Worm (Caenorhabditis elegans) whole organism, young adult: ENCODE results near the gene C16D2.1.

Source experiments
- B0035.1 ChIP-seq: sonication (generic microtip); optimal IDR thresholded peaks from 2 replicates; lab custom pipeline; 2016; ENCODE audit warnings: missing genetic modification characterization, mild to moderate bottlenecking, missing compliant biosample characterization, missing genotype, missing genetic modification reagents
- C06A6.2 ChIP-seq: fragments of 200-800 bp; sonication (Bioruptor generic); conservative IDR thresholded peaks from 2 replicates; pipeline ENCODE4 v1.3.6; 2022; ENCODE audit warnings: missing genetic modification characterization, missing compliant biosample characterization
- Y53G8AR.9 ChIP-seq: fragments of 200-800 bp; sonication (Bioruptor generic); conservative IDR thresholded peaks from 2 replicates; pipeline ENCODE4 v1.3.6; 2022; ENCODE audit warnings: missing genetic modification reagents, missing genetic modification characterization, missing compliant biosample characterization
- Y67H2A.10 ChIP-seq: fragments of 200-800 bp; sonication (Bioruptor generic); conservative IDR thresholded peaks from 2 replicates; pipeline ENCODE4 v1.3.6; 2022; ENCODE audit warnings: missing genetic modification reagents, missing genetic modification characterization, missing compliant biosample characterization
- aptf-2 ChIP-seq: fragments of 200-800 bp; sonication (Bioruptor generic); conservative IDR thresholded peaks from 2 replicates; pipeline ENCODE4 v1.3.6; 2022; ENCODE audit warnings: missing genetic modification reagents, missing genetic modification characterization, missing compliant biosample characterization
- attf-3 ChIP-seq: fragments of 200-800 bp; sonication (Bioruptor generic); conservative IDR thresholded peaks from 2 replicates; pipeline ENCODE4 v1.3.6; 2022; ENCODE audit warnings: missing genetic modification reagents, missing genetic modification characterization, missing compliant biosample characterization
- chd-7 ChIP-seq: sonication (generic microtip); optimal IDR thresholded peaks from 2 replicates; lab custom pipeline; 2016; ENCODE audit warnings: mild to moderate bottlenecking, missing genetic modification characterization, moderate library complexity, missing compliant biosample characterization
- egl-44 ChIP-seq: fragments of 200-800 bp; sonication (Bioruptor generic); IDR thresholded peaks from 2 replicates; pipeline ENCODE4 v1.3.6; 2022; ENCODE audit warnings: missing genetic modification reagents, missing genetic modification characterization, missing compliant biosample characterization
- ets-4 ChIP-seq: fragments of 200-800 bp; sonication (Bioruptor generic); optimal IDR thresholded peaks from 2 replicates; lab custom pipeline; 2018; ENCODE audit warnings: mild to moderate bottlenecking, missing genetic modification characterization, missing compliant biosample characterization
- gei-17 ChIP-seq: fragments of 200-800 bp; sonication (Bioruptor generic); optimal IDR thresholded peaks from 2 replicates; lab custom pipeline; 2018; ENCODE audit warnings: mild to moderate bottlenecking, missing genetic modification characterization, missing compliant biosample characterization
- him-1 ChIP-seq: sonication (generic microtip); optimal IDR thresholded peaks from 2 replicates; lab custom pipeline; 2016; ENCODE audit warnings: missing genotype, missing genetic modification reagents, missing genetic modification characterization, missing compliant biosample characterization
- hlh-12 ChIP-seq: sonication (generic microtip); optimal IDR thresholded peaks from 2 replicates; lab custom pipeline; 2016; ENCODE audit warnings: missing genetic modification characterization, missing compliant biosample characterization
- hrde-1 ChIP-seq: sonication (generic microtip); optimal IDR thresholded peaks from 2 replicates; lab custom pipeline; 2016; ENCODE audit warnings: missing genetic modification characterization, mild to moderate bottlenecking, missing compliant biosample characterization, moderate library complexity, missing genotype, missing genetic modification reagents, borderline replicate concordance
- hsf-1 ChIP-seq: fragments of 200-800 bp; sonication (Bioruptor generic); IDR thresholded peaks from 2 replicates; pipeline ENCODE4 v1.3.6; 2022; ENCODE audit warnings: missing genetic modification reagents, missing genetic modification characterization, missing compliant biosample characterization
- let-607 ChIP-seq, 2 experiments: fragments of 200-800 bp in 1 of 2; sonication (Bioruptor generic) in 1 of 2; sonication (generic microtip) in 1 of 2; optimal IDR thresholded peaks; 2 replicates each; lab custom pipeline; 2016 to 2018; ENCODE audit warnings: mild to moderate bottlenecking in 2 of 2, missing compliant biosample characterization in 2 of 2, missing genetic modification characterization in 2 of 2, moderate library complexity in 2 of 2, missing genotype in 1 of 2
- lin-54 ChIP-seq: fragments of 200-800 bp; sonication (Bioruptor generic); optimal IDR thresholded peaks from 2 replicates; lab custom pipeline; 2018; ENCODE audit warnings: mild to moderate bottlenecking, missing genetic modification characterization, missing compliant biosample characterization
- nfya-1 ChIP-seq: sonication (generic microtip); optimal IDR thresholded peaks from 2 replicates; lab custom pipeline; 2017; ENCODE audit warnings: antibody characterized with exemption, missing compliant biosample characterization, missing genetic modification characterization, borderline replicate concordance; ENCODE audit not compliant: insufficient read depth
- nhr-27 ChIP-seq: fragments of 200-800 bp; sonication (Bioruptor generic); optimal IDR thresholded peaks from 2 replicates; lab custom pipeline; 2018; ENCODE audit warnings: mild to moderate bottlenecking, missing genetic modification characterization, moderate library complexity, missing compliant biosample characterization
- nhr-80 ChIP-seq: sonication (generic microtip); optimal IDR thresholded peaks from 2 replicates; lab custom pipeline; 2016; ENCODE audit warnings: missing genetic modification characterization, missing compliant biosample characterization
- pbrm-1 ChIP-seq: fragments of 200-800 bp; sonication (Bioruptor generic); IDR thresholded peaks from 2 replicates; pipeline ENCODE4 v1.3.6; 2022; ENCODE audit warnings: missing genetic modification reagents, missing genetic modification characterization, missing compliant biosample characterization
- rcor-1 ChIP-seq: fragments of 200-800 bp; sonication (Bioruptor generic); IDR thresholded peaks from 2 replicates; pipeline ENCODE4 v1.3.6; 2022; ENCODE audit warnings: missing genetic modification reagents, missing genetic modification characterization, missing compliant biosample characterization
- repo-1 ChIP-seq: sonication (generic microtip); optimal IDR thresholded peaks from 2 replicates; lab custom pipeline; 2017; ENCODE audit warnings: mild to moderate bottlenecking, missing genetic modification characterization, missing compliant biosample characterization
- sea-2 ChIP-seq: fragments of 200-800 bp; sonication (Bioruptor generic); IDR thresholded peaks from 2 replicates; pipeline ENCODE4 v1.3.6; 2022; ENCODE audit warnings: missing genetic modification characterization, missing compliant biosample characterization
- snpc-1.1 ChIP-seq: sonication (generic microtip); optimal IDR thresholded peaks from 2 replicates; lab custom pipeline; 2017; ENCODE audit warnings: missing genetic modification characterization, mild to moderate bottlenecking, missing compliant biosample characterization, antibody characterized with exemption, moderate library complexity, missing genotype, missing genetic modification reagents; ENCODE audit not compliant: insufficient read depth
- sptf-2 ChIP-seq: fragments of 200-800 bp; sonication (Bioruptor generic); optimal IDR thresholded peaks from 2 replicates; lab custom pipeline; 2018; ENCODE audit warnings: mild to moderate bottlenecking, missing genetic modification characterization, missing compliant biosample characterization
- tlf-1 ChIP-seq: fragments of 200-800 bp; sonication (Bioruptor generic); optimal IDR thresholded peaks from 2 replicates; lab custom pipeline; 2018; ENCODE audit warnings: mild to moderate bottlenecking, missing genetic modification characterization, missing compliant biosample characterization
- zfh-2 ChIP-seq: fragments of 200-800 bp; sonication (Bioruptor generic); conservative IDR thresholded peaks from 2 replicates; pipeline ENCODE4 v1.3.6; 2022; ENCODE audit warnings: missing genetic modification reagents, missing genetic modification characterization, missing compliant biosample characterization
- zim-3 ChIP-seq: sonication (generic microtip); optimal IDR thresholded peaks from 2 replicates; lab custom pipeline; 2017; ENCODE audit warnings: mild to moderate bottlenecking, missing genetic modification characterization, moderate library complexity, missing compliant biosample characterization
- ztf-26 ChIP-seq: sonication (generic microtip); optimal IDR thresholded peaks from 2 replicates; lab custom pipeline; 2017; ENCODE audit warnings: missing genetic modification characterization, missing compliant biosample characterization

Gene C16D2.1

DNA sequence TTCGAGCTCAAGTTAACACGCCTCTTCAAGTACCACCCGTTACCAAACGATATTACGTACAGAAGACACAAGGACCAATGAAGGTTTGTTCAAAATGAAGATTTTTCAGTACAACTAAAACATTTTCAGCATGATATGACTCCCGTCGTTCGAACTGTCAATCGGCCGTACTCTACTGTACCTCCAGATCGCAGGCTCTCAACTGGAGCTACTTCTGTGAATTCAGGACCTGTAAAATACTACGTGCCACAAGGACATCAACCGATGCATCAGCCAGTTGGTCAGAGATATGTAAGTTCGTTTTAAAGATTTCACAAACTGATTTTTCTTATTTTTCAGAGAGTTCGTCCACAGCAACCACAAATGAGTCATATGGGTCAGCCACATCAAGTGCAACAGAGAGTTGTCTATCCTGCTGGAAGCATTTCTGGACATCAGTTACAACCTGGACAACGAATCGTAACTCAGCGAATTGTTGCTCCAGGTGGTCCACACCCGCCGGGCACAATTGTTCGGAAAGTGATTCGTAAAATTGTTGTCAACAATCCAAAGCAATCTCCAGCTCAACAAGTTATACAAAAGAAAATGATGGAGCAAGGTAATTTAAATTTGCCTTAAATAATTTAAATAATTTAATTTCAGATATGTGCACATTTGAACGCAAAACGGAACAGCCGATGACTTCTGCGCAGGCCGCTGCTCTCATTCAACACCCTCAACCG is 40.2 kb downstream of the C16D2.1 start:
- TF ChIP-seq repo-1 (tag; lab: Kevin White, UChicago) = no peak
- TF ChIP-seq sea-2 = no peak
- TF ChIP-seq ztf-26 (tag; lab: Kevin White, UChicago) = no peak
- no peak for TF ChIP-seq nhr-80 (tag; lab: Kevin White, UChicago)
- TF ChIP-seq sptf-2 = no peak
- TF ChIP-seq B0035.1 (tag; lab: Kevin White, UChicago) = no peak
- TF ChIP-seq snpc-1.1 (tag; lab: Kevin White, UChicago) = no peak
- TF ChIP-seq chd-7 (tag; lab: Kevin White, UChicago) = no peak
- TF ChIP-seq zim-3 (tag; lab: Kevin White, UChicago) = no peak
- no peak for TF ChIP-seq nhr-27 (tag; lab: Kevin White, UChicago)
- TF ChIP-seq zfh-2 (GFP tag; lab: Robert Waterston, UW) = no peak
- TF ChIP-seq let-607 (tag; optimal IDR thresholded peaks at IDR 0.05; lab: Kevin White, UChicago) = no peak

DNA sequence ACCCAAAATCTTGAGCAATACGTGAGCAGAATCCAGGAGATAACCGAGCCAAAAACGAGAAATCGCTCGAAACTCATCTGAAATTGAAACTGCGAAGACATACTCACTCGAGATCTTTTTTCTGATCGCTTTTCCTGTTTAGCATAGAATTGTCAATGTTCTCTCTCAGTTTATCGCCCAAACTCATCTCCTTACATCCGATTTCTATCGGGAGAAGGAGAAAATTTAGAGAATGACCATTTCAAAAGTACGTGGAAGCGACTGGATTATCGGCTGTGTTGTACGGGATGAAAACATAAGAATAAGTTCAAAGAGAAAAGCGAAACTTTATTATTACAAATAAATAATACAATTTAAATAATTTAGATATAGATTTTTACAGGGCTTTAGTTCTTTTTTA is 41.4 kb downstream of the C16D2.1 start, which contains the start of gene T23G7.2:
T23G7.2 (minus strand) TSS at position 101 of the 400 bp plus-strand sequence.
- TF ChIP-seq nfya-1 (tag; lab: Kevin White, UChicago) (peak; percentile 29), egl-44 (GFP tag; lab: Robert Waterston, UW) (no peak)

DNA sequence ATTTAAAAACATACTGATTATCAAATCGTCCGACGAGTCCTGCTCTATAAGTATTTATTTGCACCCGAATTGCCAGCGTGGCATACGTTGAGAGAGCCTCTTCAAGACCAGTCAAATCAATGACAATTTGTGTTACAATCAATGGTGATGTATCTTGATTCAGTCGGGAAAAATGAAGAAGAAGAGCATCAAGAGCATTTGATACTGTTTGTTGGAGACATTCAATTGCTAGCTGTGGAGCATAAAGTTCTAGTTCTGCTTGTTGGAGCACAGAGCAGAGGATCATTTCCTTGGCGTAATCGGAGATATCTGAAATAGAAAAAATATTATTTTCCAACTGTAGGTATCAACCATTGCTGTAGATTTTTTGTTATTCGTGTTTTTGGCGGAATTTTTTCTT is 42.0 kb downstream of the C16D2.1 start:
- TF ChIP-seq nfya-1 (tag; lab: Kevin White, UChicago) = no peak
- no peak for TF ChIP-seq hlh-12
- TF ChIP-seq lin-54 (GFP tag; lab: Kevin White, UChicago) = no peak
- no peak for TF ChIP-seq aptf-2 (GFP tag; lab: Robert Waterston, UW)
- TF ChIP-seq repo-1 (tag; lab: Kevin White, UChicago) = no peak

DNA sequence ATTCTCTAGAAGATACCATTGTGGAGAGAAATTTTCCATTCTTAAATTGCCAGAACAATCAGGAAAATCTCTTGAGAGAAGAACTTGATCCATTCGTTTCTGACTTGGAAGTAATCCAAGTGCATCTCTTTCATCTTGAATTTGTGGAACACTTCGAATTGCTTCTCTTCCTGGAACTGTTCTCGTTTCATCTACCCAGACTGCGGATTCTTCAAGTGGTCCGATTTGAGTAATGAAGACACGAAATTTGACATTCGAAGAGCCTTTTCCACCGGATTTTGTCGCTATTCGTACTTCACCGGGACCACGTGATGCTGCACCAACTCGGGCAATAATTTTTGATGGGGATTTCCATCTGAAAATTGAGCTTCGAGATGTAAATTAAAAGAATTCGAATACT is 45.1 kb downstream of the C16D2.1 start:
- TF ChIP-seq him-1 (tag; lab: Kevin White, UChicago) (no peak), rcor-1 (GFP tag; lab: Robert Waterston, UW) (no peak), gei-17 (GFP tag; lab: Kevin White, UChicago) (no peak), pbrm-1 (GFP tag; lab: Robert Waterston, UW) (no peak), tlf-1 (no peak), C06A6.2 (GFP tag; lab: Robert Waterston, UW) (no peak), hsf-1 (GFP tag; lab: Robert Waterston, UW) (no peak), Y53G8AR.9 (GFP tag; lab: Robert Waterston, UW) (no peak), Y67H2A.10 (GFP tag; lab: Robert Waterston, UW) (no peak), repo-1 (tag; lab: Kevin White, UChicago) (no peak), nhr-80 (tag; lab: Kevin White, UChicago) (no peak)

DNA sequence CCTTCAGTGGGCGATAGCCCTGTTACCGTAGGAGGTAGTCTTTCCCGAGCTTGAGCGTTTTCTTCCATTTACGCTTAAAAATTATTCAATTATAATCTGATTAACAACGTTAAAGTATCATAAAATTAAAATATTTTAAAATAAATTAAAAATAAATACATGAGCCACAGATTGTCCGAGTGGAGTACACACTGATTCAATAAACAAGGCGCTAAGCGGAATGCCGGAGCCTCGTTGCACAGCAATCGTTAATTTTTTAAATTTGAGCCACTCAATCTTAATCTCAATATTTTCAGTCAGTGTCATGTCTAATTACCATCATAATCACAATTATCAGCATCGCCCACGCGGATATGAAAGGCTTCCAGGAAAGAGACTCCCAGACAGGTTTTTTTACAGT is 45.6 kb downstream of the C16D2.1 start, which contains the start of the genes sec-5 and pir-1:
sec-5 (minus strand) TSS at position 73 of the 400 bp plus-strand sequence.
pir-1 (plus strand) TSS at position 221 of the 400 bp plus-strand sequence.
- TF ChIP-seq lin-54 (GFP tag; lab: Kevin White, UChicago) (peak; percentile 7), ets-4 (GFP tag; lab: Kevin White, UChicago) (no peak), hrde-1 (tag; lab: Kevin White, UChicago) (no peak), him-1 (tag; lab: Kevin White, UChicago) (no peak), tlf-1 (no peak), attf-3 (GFP tag; lab: Robert Waterston, UW) (peak; percentile 96)
